Worm (Caenorhabditis elegans) whole organism, L1 larva: ENCODE results near the gene odr-3.

Source experiments
- C16A3.4 ChIP-seq: fragments of 150-350 bp; optimal IDR thresholded peaks from 2 replicates; lab custom pipeline; 2014; ENCODE audit warnings: missing biosample characterization, missing genetic modification characterization
- Y116A8C.19 ChIP-seq: sonication (generic microtip); optimal IDR thresholded peaks from 2 replicates; lab custom pipeline; 2016; ENCODE audit warnings: missing compliant biosample characterization, missing genetic modification characterization, borderline replicate concordance
- aha-1 ChIP-seq: fragments of 150-350 bp; optimal IDR thresholded peaks from 2 replicates; lab custom pipeline; 2014; ENCODE audit warnings: missing biosample characterization, missing genetic modification characterization
- blmp-1 ChIP-seq: fragments of 150-350 bp; optimal IDR thresholded peaks from 2 replicates; lab custom pipeline; 2014; ENCODE audit warnings: missing biosample characterization, missing genetic modification characterization
- ceh-8 ChIP-seq: fragments of 200-800 bp; sonication (Bioruptor generic); optimal IDR thresholded peaks from 2 replicates; lab custom pipeline; 2018; ENCODE audit warnings: mild to moderate bottlenecking, missing genetic modification characterization, moderate library complexity, missing compliant biosample characterization
- ces-1 ChIP-seq: fragments of 150-350 bp; optimal IDR thresholded peaks from 2 replicates; lab custom pipeline; 2014; ENCODE audit warnings: missing biosample characterization, missing genetic modification reagents, missing genetic modification characterization
- dpl-1 ChIP-seq, 3 experiments: fragments of 150-350 bp in 2 of 3; sonication (generic microtip) in 1 of 3; optimal IDR thresholded peaks; 2 replicates each; lab custom pipeline; 2014 to 2017; ENCODE audit warnings: missing biosample characterization in 3 of 3, missing genetic modification characterization in 3 of 3, missing genetic modification reagents in 3 of 3
- dsc-1 ChIP-seq: sonication (generic microtip); optimal IDR thresholded peaks from 2 replicates; lab custom pipeline; 2016; ENCODE audit warnings: mild to moderate bottlenecking, missing genetic modification characterization, missing compliant biosample characterization
- egl-13 ChIP-seq: sonication (generic microtip); optimal IDR thresholded peaks from 2 replicates; lab custom pipeline; 2016; ENCODE audit warnings: missing genotype, missing genetic modification reagents, missing genetic modification characterization, missing compliant biosample characterization
- elt-2 ChIP-seq: sonication (generic microtip); optimal IDR thresholded peaks from 2 replicates; lab custom pipeline; 2016; ENCODE audit warnings: missing genetic modification characterization, mild to moderate bottlenecking, inconsistent platforms, missing compliant biosample characterization, missing genetic modification reagents
- elt-3 ChIP-seq, 6 experiments: fragments of 150-350 bp in 1 of 6; sonication (generic microtip); optimal IDR thresholded peaks; 2 replicates each; lab custom pipeline; 2017 to 2018; ENCODE audit warnings: missing biosample characterization in 6 of 6, missing genetic modification characterization in 6 of 6, inconsistent platforms in 1 of 6
- fkh-10 ChIP-seq: sonication (generic microtip); optimal IDR thresholded peaks from 2 replicates; lab custom pipeline; 2017; ENCODE audit warnings: missing biosample characterization, missing genetic modification reagents, missing genetic modification characterization
- fkh-8 ChIP-seq: sonication (generic microtip); optimal IDR thresholded peaks from 2 replicates; lab custom pipeline; 2016; ENCODE audit warnings: mild to moderate bottlenecking, missing genetic modification characterization, missing compliant biosample characterization
- grh-1 ChIP-seq: fragments of 200-800 bp; sonication (Bioruptor generic); IDR thresholded peaks from 2 replicates; pipeline ENCODE4 v1.3.6; 2022; ENCODE audit warnings: missing genetic modification reagents, missing genetic modification characterization, missing compliant biosample characterization
- hlh-4 ChIP-seq: sonication (generic microtip); optimal IDR thresholded peaks from 2 replicates; lab custom pipeline; 2016; ENCODE audit warnings: mild to moderate bottlenecking, missing genetic modification characterization, missing compliant biosample characterization
- irx-1 ChIP-seq: sonication (generic microtip); optimal IDR thresholded peaks from 2 replicates; lab custom pipeline; 2016; ENCODE audit warnings: missing genetic modification characterization, missing compliant biosample characterization
- jun-1 ChIP-seq: fragments of 150-350 bp; optimal IDR thresholded peaks from 2 replicates; lab custom pipeline; 2014; ENCODE audit warnings: missing biosample characterization, missing genetic modification reagents, missing genetic modification characterization
- lin-14 ChIP-seq: fragments of 200-800 bp; sonication (Bioruptor generic); optimal IDR thresholded peaks from 2 replicates; lab custom pipeline; 2018; ENCODE audit warnings: mild to moderate bottlenecking, missing genetic modification characterization, moderate library complexity, missing compliant biosample characterization
- lin-15B ChIP-seq: fragments of 150-350 bp; sonication (generic microtip); optimal IDR thresholded peaks from 3 replicates; lab custom pipeline; 2014; ENCODE audit warnings: missing biosample characterization, missing genetic modification characterization
- lin-35 ChIP-seq, 2 experiments: fragments of 150-350 bp; optimal IDR thresholded peaks; 2 replicates each; lab custom pipeline; 2014; ENCODE audit warnings: missing biosample characterization in 2 of 2, missing genetic modification characterization in 2 of 2, missing genetic modification reagents in 2 of 2
- lin-39 ChIP-seq: fragments of 150-350 bp; optimal IDR thresholded peaks from 2 replicates; lab custom pipeline; 2014; ENCODE audit warnings: missing biosample characterization, missing genetic modification reagents, missing genetic modification characterization
- lsy-2 ChIP-seq, 2 experiments: fragments of 150-350 bp; optimal IDR thresholded peaks; 2 replicates each; lab custom pipeline; 2014; ENCODE audit warnings: missing biosample characterization in 2 of 2, missing genetic modification characterization in 2 of 2
- mdl-1 ChIP-seq, 2 experiments: fragments of 150-350 bp; optimal IDR thresholded peaks; 2 replicates each; lab custom pipeline; 2014 to 2017; ENCODE audit warnings: missing biosample characterization in 2 of 2, missing genetic modification characterization in 2 of 2, inconsistent platforms in 1 of 2
- nhr-12 ChIP-seq: sonication (generic microtip); optimal IDR thresholded peaks from 2 replicates; lab custom pipeline; 2017; ENCODE audit warnings: missing biosample characterization, missing genetic modification characterization
- nhr-20 ChIP-seq: sonication (generic microtip); optimal IDR thresholded peaks from 2 replicates; lab custom pipeline; 2016; ENCODE audit warnings: mild to moderate bottlenecking, missing genetic modification characterization, missing compliant biosample characterization
- nhr-237 ChIP-seq: fragments of 150-350 bp; optimal IDR thresholded peaks from 2 replicates; lab custom pipeline; 2014; ENCODE audit warnings: missing biosample characterization, missing genetic modification characterization
- nhr-28 ChIP-seq: fragments of 150-350 bp; optimal IDR thresholded peaks from 2 replicates; lab custom pipeline; 2014; ENCODE audit warnings: missing biosample characterization, missing genetic modification characterization
- nhr-47 ChIP-seq: sonication (generic microtip); optimal IDR thresholded peaks from 2 replicates; lab custom pipeline; 2016; ENCODE audit warnings: mild to moderate bottlenecking, missing genetic modification characterization, moderate library complexity, missing compliant biosample characterization
- nhr-71 ChIP-seq: sonication (generic microtip); optimal IDR thresholded peaks from 2 replicates; lab custom pipeline; 2016; ENCODE audit warnings: mild to moderate bottlenecking, missing genetic modification characterization, moderate library complexity, missing compliant biosample characterization
- nhr-85 ChIP-seq: sonication (generic microtip); peaks from one replicate; lab custom pipeline; 2016; ENCODE audit warnings: missing genetic modification characterization, inconsistent platforms, missing compliant biosample characterization
- nhr-90 ChIP-seq: sonication (generic microtip); optimal IDR thresholded peaks from 2 replicates; lab custom pipeline; 2016; ENCODE audit warnings: mild to moderate bottlenecking, missing genetic modification characterization, missing compliant biosample characterization; ENCODE audit not compliant: poor library complexity
- pax-3 ChIP-seq: fragments of 200-800 bp; sonication (Bioruptor generic); optimal IDR thresholded peaks from 2 replicates; lab custom pipeline; 2018; ENCODE audit warnings: mild to moderate bottlenecking, missing genetic modification characterization, moderate library complexity, missing compliant biosample characterization
- pqm-1 ChIP-seq: sonication (generic microtip); optimal IDR thresholded peaks from 3 replicates; lab custom pipeline; 2017; ENCODE audit warnings: missing biosample characterization, missing genetic modification characterization
- rnt-1 ChIP-seq: sonication (generic microtip); optimal IDR thresholded peaks from 2 replicates; lab custom pipeline; 2016; ENCODE audit warnings: mild to moderate bottlenecking, missing genetic modification characterization, moderate library complexity, missing compliant biosample characterization
- skn-1 ChIP-seq: fragments of 150-350 bp; optimal IDR thresholded peaks from 2 replicates; lab custom pipeline; 2014; ENCODE audit warnings: missing biosample characterization, missing genetic modification characterization
- snu-23 ChIP-seq: sonication (generic microtip); optimal IDR thresholded peaks from 2 replicates; lab custom pipeline; 2016; ENCODE audit warnings: missing genetic modification characterization, missing compliant biosample characterization
- sox-4 ChIP-seq: sonication (generic microtip); optimal IDR thresholded peaks from 2 replicates; lab custom pipeline; 2016; ENCODE audit warnings: missing genetic modification characterization, missing compliant biosample characterization
- tbx-2 ChIP-seq: sonication (generic microtip); optimal IDR thresholded peaks from 2 replicates; lab custom pipeline; 2016; ENCODE audit warnings: missing genetic modification characterization, missing compliant biosample characterization
- tlp-1 ChIP-seq: fragments of 150-350 bp; optimal IDR thresholded peaks from 2 replicates; lab custom pipeline; 2014; ENCODE audit warnings: missing biosample characterization, missing genetic modification characterization
- unc-130 ChIP-seq: fragments of 150-350 bp; optimal IDR thresholded peaks from 2 replicates; lab custom pipeline; 2017; ENCODE audit warnings: missing biosample characterization, missing genetic modification characterization, inconsistent platforms
- vab-15 ChIP-seq: sonication (generic microtip); optimal IDR thresholded peaks from 2 replicates; lab custom pipeline; 2017; ENCODE audit warnings: missing genotype, mild to moderate bottlenecking, missing genetic modification characterization, missing compliant biosample characterization
- zag-1 ChIP-seq: fragments of 150-350 bp; optimal IDR thresholded peaks from 2 replicates; lab custom pipeline; 2014; ENCODE audit warnings: missing biosample characterization, missing genetic modification characterization

Gene odr-3

DNA sequence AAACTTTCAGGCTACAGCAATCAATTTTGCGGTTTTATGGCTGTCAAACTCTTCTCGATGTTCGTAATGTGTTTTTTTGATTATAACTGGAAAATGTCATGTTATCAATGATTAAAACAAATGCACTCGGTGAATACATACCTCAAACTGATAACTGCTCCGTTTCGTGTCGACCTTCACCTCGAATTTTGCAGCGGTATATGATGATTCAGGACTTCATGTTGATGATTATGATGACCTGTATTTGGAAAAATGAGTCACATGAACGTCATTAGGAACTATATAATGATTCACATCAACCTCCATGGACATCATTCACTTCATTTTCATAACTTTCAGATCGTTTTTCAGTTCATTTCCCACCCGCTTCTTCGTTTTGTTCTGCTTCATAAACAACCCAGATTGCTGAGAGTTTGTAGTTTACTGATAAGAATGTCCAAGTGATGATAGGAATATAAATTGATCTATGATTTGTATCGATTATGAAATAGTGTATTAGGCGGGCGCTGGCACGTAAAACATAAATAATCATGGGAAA lies 13.5 kb upstream of the odr-3 start (continued):
- TF ChIP-seq Y116A8C.19 (no peak), pqm-1 (tag; lab: Kevin White, UChicago) (no peak), tbx-2 (no peak), mdl-1 (tag; optimal IDR thresholded peaks at IDR 0.05; lab: Kevin White, UChicago) (no peak), unc-130 (tag; lab: Kevin White, UChicago) (no peak), lsy-2 (tag; optimal IDR thresholded peaks at IDR 0.05; lab: Kevin White, UChicago) (no peak), sox-4 (tag; lab: Kevin White, UChicago) (no peak), pax-3 (tag; lab: Kevin White, UChicago) (peak; percentile 62), nhr-71 (tag; lab: Kevin White, UChicago) (peak; percentile 45), dpl-1 (GFP tag; optimal IDR thresholded peaks at IDR 0.05; lab: Kevin White, UChicago) (no peak), lin-15B (tag; lab: Kevin White, UChicago) (no peak), nhr-28 (tag; lab: Kevin White, UChicago) (no peak), zag-1 (no peak), jun-1 (tag; lab: Kevin White, UChicago) (no peak), blmp-1 (tag; lab: Kevin White, UChicago) (no peak), elt-2 (peak; percentile 93), fkh-10 (GFP tag; lab: Kevin White, UChicago) (no peak), nhr-237 (tag; lab: Kevin White, UChicago) (no peak), rnt-1 (tag; lab: Kevin White, UChicago) (no peak), nhr-12 (tag; lab: Kevin White, UChicago) (no peak), aha-1 (tag; lab: Kevin White, UChicago) (no peak), hlh-4 (tag; lab: Kevin White, UChicago) (no peak)

ce11 chrV:13259527-13259926 lies 10.2 kb upstream of the odr-3 start:
- TF ChIP-seq nhr-71 (tag; lab: Kevin White, UChicago) (peak; percentile 69), nhr-85 (tag; lab: Kevin White, UChicago) (peak; percentile 98), C16A3.4 (tag; lab: Kevin White, UChicago) (peak; percentile 49), nhr-20 (tag; lab: Kevin White, UChicago) (peak; percentile 83), mdl-1 (tag; optimal IDR thresholded peaks at IDR 0.05; lab: Kevin White, UChicago) (no peak), egl-13 (no peak), irx-1 (tag; lab: Kevin White, UChicago) (peak; percentile 32), dpl-1 (GFP tag; optimal IDR thresholded peaks at IDR 0.05; lab: Kevin White, UChicago) (peak in 1 of 3 experiments; percentile 6), skn-1 (no peak), nhr-12 (tag; lab: Kevin White, UChicago) (no peak), lsy-2 (tag; optimal IDR thresholded peaks at IDR 0.05; lab: Kevin White, UChicago) (peak; percentile 33 to 38), pax-3 (tag; lab: Kevin White, UChicago) (peak; percentile 87), dsc-1 (tag; lab: Kevin White, UChicago) (peak; percentile 88), elt-3 (tag; optimal IDR thresholded peaks at IDR 0.05; lab: Kevin White, UChicago) (peak in 2 of 6 experiments; percentile 40 to 65), tlp-1 (tag; lab: Kevin White, UChicago) (no peak), fkh-8 (tag; lab: Kevin White, UChicago) (peak; percentile 8), aha-1 (tag; lab: Kevin White, UChicago) (no peak), sox-4 (tag; lab: Kevin White, UChicago) (peak; percentile 73), grh-1 (GFP tag; lab: Robert Waterston, UW) (peak; percentile 33; the same call in 1 of the 2 replicates), jun-1 (tag; lab: Kevin White, UChicago) (no peak), tbx-2 (peak; percentile 32), ces-1 (no peak), ceh-8 (GFP tag; lab: Kevin White, UChicago) (no peak), blmp-1 (tag; lab: Kevin White, UChicago) (peak; percentile 44), lin-14 (GFP tag; lab: Kevin White, UChicago) (peak; percentile 84), vab-15 (tag; lab: Kevin White, UChicago) (peak; percentile 26), lin-39 (tag; lab: Kevin White, UChicago) (peak; percentile 28), nhr-90 (tag; lab: Kevin White, UChicago) (peak; percentile 45), nhr-47 (tag; lab: Kevin White, UChicago) (peak; percentile 53), snu-23 (GFP tag; lab: Kevin White, UChicago) (peak; percentile 65), lin-35 (GFP tag; optimal IDR thresholded peaks at IDR 0.05; lab: Kevin White, UChicago) (peak in 1 of 2 experiments; percentile 43)
